Fruit fly (Drosophila melanogaster) whole organism, embryonic: ENCODE results near the gene BOD1.

Source experiments
- BEAF-32 ChIP-seq: fragments of 200-800 bp; sonication (Bioruptor generic); optimal IDR thresholded peaks from 3 replicates; lab custom pipeline; 2017; ENCODE audit warnings: missing biosample characterization, missing genetic modification characterization, mild to moderate bottlenecking, moderate library complexity, missing genetic modification reagents
- Blimp-1 ChIP-seq: fragments of 200-800 bp; sonication (Bioruptor generic); optimal IDR thresholded peaks from 3 replicates; lab custom pipeline; 2018; ENCODE audit warnings: missing biosample characterization, missing genetic modification characterization, mild to moderate bottlenecking, moderate library complexity, missing genetic modification reagents
- BtbVII ChIP-seq: fragments of 200-800 bp; sonication (Bioruptor generic); optimal IDR thresholded peaks from 3 replicates; lab custom pipeline; 2017; ENCODE audit warnings: missing biosample characterization, mild to moderate bottlenecking, missing genetic modification characterization
- CG10431 ChIP-seq: fragments of 200-800 bp; sonication (Bioruptor generic); optimal IDR thresholded peaks from 3 replicates; lab custom pipeline; 2018; ENCODE audit warnings: missing biosample characterization, mild to moderate bottlenecking, missing genetic modification characterization
- CG10959 ChIP-seq: fragments of 200-800 bp; sonication (Bioruptor generic); IDR thresholded peaks from 2 replicates; pipeline ENCODE4 v1.3.6; 2022; ENCODE audit warnings: missing biosample characterization, missing genetic modification characterization
- CG12104 ChIP-seq: fragments of 200-800 bp; sonication (Bioruptor generic); optimal IDR thresholded peaks from 3 replicates; lab custom pipeline; 2016; ENCODE audit warnings: missing biosample characterization, missing genetic modification characterization
- CG13424 ChIP-seq: fragments of 200-800 bp; sonication (Bioruptor generic); optimal IDR thresholded peaks from 2 replicates; lab custom pipeline; 2019; ENCODE audit warnings: missing biosample characterization, mild to moderate bottlenecking, missing genetic modification characterization, moderate library complexity
- CG13624 ChIP-seq: fragments of 200-800 bp; sonication (Bioruptor generic); optimal IDR thresholded peaks from 2 replicates; lab custom pipeline; 2016; ENCODE audit warnings: missing biosample characterization, missing genetic modification characterization
- CG14860 ChIP-seq: fragments of 200-800 bp; sonication (Bioruptor generic); IDR thresholded peaks from 3 replicates; pipeline ENCODE4 v1.3.6; 2022; ENCODE audit warnings: missing biosample characterization, missing genetic modification characterization; ENCODE audit not compliant: partially characterized antibody
- CG15601 ChIP-seq: fragments of 200-800 bp; sonication (Bioruptor generic); optimal IDR thresholded peaks from 3 replicates; lab custom pipeline; 2019; ENCODE audit warnings: missing biosample characterization, mild to moderate bottlenecking, missing genetic modification characterization, moderate library complexity
- CG17186 ChIP-seq: fragments of 200-800 bp; sonication (Bioruptor generic); optimal IDR thresholded peaks from 3 replicates; lab custom pipeline; 2017; ENCODE audit warnings: missing biosample characterization, missing genetic modification reagents, missing genetic modification characterization
- CG18619 ChIP-seq: fragments of 200-800 bp; sonication (Bioruptor generic); optimal IDR thresholded peaks from 3 replicates; lab custom pipeline; 2017; ENCODE audit warnings: missing biosample characterization, mild to moderate bottlenecking, missing genetic modification characterization
- CG2116 ChIP-seq: fragments of 200-800 bp; sonication (Bioruptor generic); optimal IDR thresholded peaks from 3 replicates; lab custom pipeline; 2018; ENCODE audit warnings: missing biosample characterization, mild to moderate bottlenecking, missing genetic modification characterization
- CG4730 ChIP-seq: fragments of 200-800 bp; sonication (Bioruptor generic); IDR thresholded peaks from 2 replicates; pipeline ENCODE4 v1.3.6; 2022; ENCODE audit warnings: missing biosample characterization, missing genetic modification characterization
- CG4854 ChIP-seq: fragments of 200-800 bp; sonication (Bioruptor generic); optimal IDR thresholded peaks from 2 replicates; lab custom pipeline; 2016; ENCODE audit warnings: missing biosample characterization, missing genetic modification characterization, inconsistent platforms
- CG7786 ChIP-seq: fragments of 200-800 bp; sonication (Bioruptor generic); optimal IDR thresholded peaks from 2 replicates; lab custom pipeline; 2016; ENCODE audit warnings: missing biosample characterization, missing genetic modification characterization
- CG7987 ChIP-seq: fragments of 200-800 bp; sonication (Bioruptor generic); optimal IDR thresholded peaks from 2 replicates; lab custom pipeline; 2018; ENCODE audit warnings: missing biosample characterization, mild to moderate bottlenecking, missing genetic modification characterization, moderate library complexity
- CG8765 ChIP-seq: fragments of 200-800 bp; sonication (Bioruptor generic); IDR thresholded peaks from 2 replicates; pipeline ENCODE4 v1.3.6; 2022; ENCODE audit warnings: missing biosample characterization, missing genetic modification characterization
- Dad ChIP-seq: fragments of 200-800 bp; sonication (Bioruptor generic); optimal IDR thresholded peaks from 3 replicates; lab custom pipeline; 2016; ENCODE audit warnings: missing biosample characterization, missing genetic modification characterization
- E2f2 ChIP-seq: fragments of 200-800 bp; sonication (Bioruptor generic); IDR thresholded peaks from 2 replicates; pipeline ENCODE4 v1.3.6; 2022; ENCODE audit warnings: missing biosample characterization, missing genetic modification characterization
- GATAe ChIP-seq: fragments of 200-800 bp; sonication (Bioruptor generic); conservative IDR thresholded peaks from 2 replicates; pipeline ENCODE4 v1.3.6; 2022; ENCODE audit warnings: missing biosample characterization, missing genetic modification characterization
- Hr78 ChIP-seq, 2 experiments: fragments of 200-800 bp in 1 of 2; fragments of >200 bp in 1 of 2; sonication (Bioruptor generic) in 1 of 2; optimal IDR thresholded peaks; 2 replicates each; lab custom pipeline; 2017 to 2019; ENCODE audit warnings: missing biosample characterization in 2 of 2, missing genetic modification characterization in 2 of 2, mild to moderate bottlenecking in 1 of 2, moderate library complexity in 1 of 2
- Ravus ChIP-seq: fragments of 200-800 bp; sonication (Bioruptor generic); IDR thresholded peaks from 2 replicates; pipeline ENCODE4 v1.3.6; 2022; ENCODE audit warnings: missing biosample characterization, missing genetic modification characterization
- Sry-δ ChIP-seq: fragments of 200-800 bp; sonication (Bioruptor generic); optimal IDR thresholded peaks from 2 replicates; lab custom pipeline; 2016; ENCODE audit warnings: missing biosample characterization, missing genetic modification characterization
- bbx ChIP-seq: fragments of 200-800 bp; sonication (Bioruptor generic); IDR thresholded peaks from 2 replicates; pipeline ENCODE4 v1.3.6; 2022; ENCODE audit warnings: missing biosample characterization, missing genetic modification characterization; ENCODE audit not compliant: partially characterized antibody
- caup ChIP-seq: fragments of 200-800 bp; sonication (Bioruptor generic); optimal IDR thresholded peaks from 3 replicates; lab custom pipeline; 2017; ENCODE audit warnings: missing biosample characterization, mild to moderate bottlenecking, missing genetic modification characterization, moderate library complexity; ENCODE audit not compliant: severe bottlenecking
- da ChIP-seq: fragments of 200-800 bp; sonication (Bioruptor generic); optimal IDR thresholded peaks from 2 replicates; lab custom pipeline; 2016; ENCODE audit warnings: missing biosample characterization, missing genetic modification characterization
- disco-r ChIP-seq: fragments of 200-800 bp; sonication (Bioruptor generic); optimal IDR thresholded peaks from 2 replicates; lab custom pipeline; 2016; ENCODE audit warnings: missing biosample characterization, missing genetic modification characterization
- dmrt11E ChIP-seq: fragments of 200-800 bp; sonication (Bioruptor generic); optimal IDR thresholded peaks from 3 replicates; lab custom pipeline; 2018; ENCODE audit warnings: missing biosample characterization, mild to moderate bottlenecking, missing genetic modification characterization, moderate library complexity
- exex ChIP-seq: fragments of 200-800 bp; sonication (Bioruptor generic); optimal IDR thresholded peaks from 4 replicates; lab custom pipeline; 2018; ENCODE audit warnings: missing biosample characterization, mild to moderate bottlenecking, missing genetic modification characterization, moderate library complexity
- ftz-f1 ChIP-seq: fragments of 200-800 bp; sonication (Bioruptor generic); optimal IDR thresholded peaks from 2 replicates; lab custom pipeline; 2016; ENCODE audit warnings: missing biosample characterization, missing genetic modification characterization
- gro ChIP-seq: fragments of 200-800 bp; sonication (Bioruptor generic); optimal IDR thresholded peaks from 2 replicates; lab custom pipeline; 2016; ENCODE audit warnings: missing biosample characterization, missing genetic modification characterization
- gsb ChIP-seq: fragments of 200-800 bp; sonication (Bioruptor generic); IDR thresholded peaks from 2 replicates; pipeline ENCODE4 v1.3.6; 2022; ENCODE audit warnings: missing biosample characterization, missing genetic modification characterization
- ind ChIP-seq: fragments of 200-800 bp; sonication (Bioruptor generic); optimal IDR thresholded peaks from 3 replicates; lab custom pipeline; 2016; ENCODE audit warnings: missing biosample characterization, missing genetic modification characterization
- insv ChIP-seq, 2 experiments: fragments of 200-800 bp; sonication (Bioruptor generic); optimal IDR thresholded peaks; 3 replicates each; lab custom pipeline; 2016 to 2018; ENCODE audit warnings: missing biosample characterization in 2 of 2, missing genetic modification characterization in 2 of 2
- lab ChIP-seq: fragments of 200-800 bp; sonication (Bioruptor generic); optimal IDR thresholded peaks from 3 replicates; lab custom pipeline; 2017; ENCODE audit warnings: missing biosample characterization, missing genetic modification characterization, mild to moderate bottlenecking, moderate library complexity, missing genetic modification reagents
- luna ChIP-seq: fragments of 200-800 bp; sonication (Bioruptor generic); optimal IDR thresholded peaks from 2 replicates; lab custom pipeline; 2016; ENCODE audit warnings: missing biosample characterization, missing genetic modification characterization
- nmo ChIP-seq: fragments of 200-800 bp; sonication (Bioruptor generic); optimal IDR thresholded peaks from 2 replicates; lab custom pipeline; 2018; ENCODE audit warnings: missing biosample characterization, mild to moderate bottlenecking, missing genetic modification characterization, moderate library complexity
- pita ChIP-seq: fragments of 200-800 bp; sonication (Bioruptor generic); optimal IDR thresholded peaks from 2 replicates; lab custom pipeline; 2017; ENCODE audit warnings: missing biosample characterization, mild to moderate bottlenecking, missing genetic modification characterization
- scrt ChIP-seq: fragments of 200-800 bp; sonication (Bioruptor generic); optimal IDR thresholded peaks from 2 replicates; lab custom pipeline; 2018; ENCODE audit warnings: missing biosample characterization, mild to moderate bottlenecking, missing genetic modification characterization, moderate library complexity
- sr ChIP-seq: fragments of 200-800 bp; sonication (Bioruptor generic); IDR thresholded peaks from 3 replicates; pipeline ENCODE4 v1.3.6; 2022; ENCODE audit warnings: missing biosample characterization, missing genetic modification characterization
- stc ChIP-seq: fragments of 200-800 bp; sonication (Bioruptor generic); IDR thresholded peaks from 2 replicates; pipeline ENCODE4 v1.3.6; 2022; ENCODE audit warnings: missing biosample characterization, missing genetic modification characterization
- stwl ChIP-seq: fragments of 200-800 bp; sonication (Bioruptor generic); optimal IDR thresholded peaks from 3 replicates; lab custom pipeline; 2018; ENCODE audit warnings: missing biosample characterization, mild to moderate bottlenecking, missing genetic modification characterization, moderate library complexity
- tna ChIP-seq: fragments of 200-800 bp; sonication (Bioruptor generic); IDR thresholded peaks from 2 replicates; pipeline ENCODE4 v1.3.6; 2022; ENCODE audit warnings: missing biosample characterization, missing genetic modification characterization; ENCODE audit not compliant: partially characterized antibody
- tup ChIP-seq: fragments of 200-800 bp; sonication (Bioruptor generic); optimal IDR thresholded peaks from 2 replicates; lab custom pipeline; 2016; ENCODE audit warnings: missing biosample characterization, mild to moderate bottlenecking, missing genetic modification characterization, moderate library complexity
- unpg ChIP-seq: fragments of 200-800 bp; sonication (Bioruptor generic); optimal IDR thresholded peaks from 3 replicates; lab custom pipeline; 2018; ENCODE audit warnings: missing biosample characterization, mild to moderate bottlenecking, missing genetic modification characterization, moderate library complexity
- wor ChIP-seq: fragments of 200-800 bp; sonication (Bioruptor generic); IDR thresholded peaks from 2 replicates; pipeline ENCODE4 v1.3.6; 2022; ENCODE audit warnings: missing biosample characterization, missing genetic modification characterization
- zen2 ChIP-seq: fragments of 200-800 bp; sonication (Bioruptor generic); IDR thresholded peaks from 3 replicates; pipeline ENCODE4 v1.3.6; 2022; ENCODE audit warnings: missing biosample characterization, missing genetic modification characterization; ENCODE audit not compliant: partially characterized antibody

BOD1 gene

DNA sequence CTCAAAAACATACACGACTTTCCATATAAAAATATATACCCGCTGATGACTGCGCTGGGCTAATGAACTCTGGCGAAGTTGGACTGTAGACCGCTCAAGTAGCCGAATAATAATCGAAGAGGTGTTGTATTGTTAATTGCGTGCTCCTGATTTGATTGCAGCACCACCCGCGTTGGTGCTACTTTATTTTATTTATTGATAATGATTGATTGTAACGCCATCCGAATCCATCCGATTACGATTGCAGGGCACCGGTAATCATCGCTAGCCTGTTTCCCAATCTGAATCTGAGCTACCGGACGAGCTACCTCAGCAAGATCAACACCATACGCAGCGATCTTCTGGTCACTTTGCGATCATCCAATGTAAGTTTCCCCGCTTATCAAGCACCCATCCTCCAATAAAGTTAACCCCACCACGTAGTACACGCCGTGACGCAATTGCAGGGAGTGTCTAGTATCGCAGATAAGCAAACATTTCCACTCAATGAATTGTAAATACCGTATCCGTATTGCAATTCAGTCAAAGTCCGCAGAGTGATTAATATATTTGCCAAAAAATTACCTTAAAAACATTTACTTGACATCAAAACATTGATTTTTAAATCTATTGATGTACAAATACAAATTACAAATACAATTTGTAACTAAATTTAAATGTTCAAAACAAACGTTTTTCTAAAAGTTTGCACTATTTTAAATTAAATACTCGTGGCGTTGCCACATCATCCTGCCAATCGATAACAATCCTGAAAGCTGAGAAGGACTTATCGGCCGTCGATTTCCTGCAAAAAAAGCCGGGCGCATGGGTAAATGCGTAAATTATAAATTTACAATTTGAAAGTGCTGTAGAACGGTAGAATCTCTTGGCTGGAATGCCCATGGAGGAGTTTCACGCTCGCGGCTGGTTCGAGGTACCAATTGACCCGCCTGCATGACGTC is 8.8 kb upstream of the BOD1 start (continued):
- no peak for TF ChIP-seq CG4854 (GFP tag; lab: Kevin White, UChicago)
- no peak for TF ChIP-seq scrt (GFP tag; lab: Kevin White, UChicago)
- no peak for TF ChIP-seq CG7786 (GFP tag; lab: Kevin White, UChicago)
- peak; percentile 34 for TF ChIP-seq BEAF-32 (GFP tag; lab: Kevin White, UChicago)
- no peak for TF ChIP-seq da (GFP tag; lab: Kevin White, UChicago)
- TF ChIP-seq CG13624 (GFP tag; lab: Kevin White, UChicago), result no peak
- TF ChIP-seq stc (GFP tag; lab: Robert Waterston, UW), result no peak
- TF ChIP-seq luna (GFP tag; lab: Kevin White, UChicago), result no peak
- TF ChIP-seq Blimp-1, result no peak
- peak; percentile 12 for TF ChIP-seq Sry-δ (GFP tag; lab: Kevin White, UChicago)
- no peak for TF ChIP-seq BtbVII
- no peak for TF ChIP-seq CG4730 (GFP tag; lab: Robert Waterston, UW)
- TF ChIP-seq Hr78 (GFP tag; optimal IDR thresholded peaks at IDR 0.05; lab: Kevin White, UChicago), result no peak
- TF ChIP-seq CG10431 (GFP tag; lab: Kevin White, UChicago), result no peak
- TF ChIP-seq gsb (GFP tag; lab: Robert Waterston, UW), result no peak
- TF ChIP-seq zen2 (GFP tag; lab: Robert Waterston, UW), result no peak
- TF ChIP-seq ind, result no peak
- TF ChIP-seq CG17186 (GFP tag; lab: Kevin White, UChicago), result no peak
- no peak for TF ChIP-seq disco-r (GFP tag; lab: Kevin White, UChicago)
- TF ChIP-seq nmo (GFP tag; lab: Kevin White, UChicago), result no peak
- TF ChIP-seq lab (GFP tag; lab: Kevin White, UChicago), result no peak
- TF ChIP-seq pita (GFP tag; lab: Kevin White, UChicago), result no peak
- TF ChIP-seq CG2116 (GFP tag; lab: Kevin White, UChicago), result peak; percentile 59
- no peak for TF ChIP-seq ftz-f1 (GFP tag; lab: Kevin White, UChicago)
- TF ChIP-seq CG14860, result no peak
- peak; percentile 53 for TF ChIP-seq E2f2 (GFP tag; lab: Robert Waterston, UW)
- TF ChIP-seq CG18619, result no peak
- peak; percentile 91 for TF ChIP-seq exex
- TF ChIP-seq wor (GFP tag; lab: Robert Waterston, UW), result no peak
- no peak for TF ChIP-seq Dad (GFP tag; lab: Kevin White, UChicago)
- no peak for TF ChIP-seq CG8765 (GFP tag; lab: Robert Waterston, UW)
- no peak for TF ChIP-seq dmrt11E (tag; lab: Kevin White, UChicago)
- TF ChIP-seq sr (GFP tag; lab: Robert Waterston, UW), result no peak
- no peak for TF ChIP-seq bbx (GFP tag; lab: Robert Waterston, UW)
- peak; percentile 21 for TF ChIP-seq CG7987
- peak; percentile 54 for TF ChIP-seq stwl (tag; lab: Kevin White, UChicago)
- no peak for TF ChIP-seq Ravus (GFP tag; lab: Robert Waterston, UW)
- TF ChIP-seq gro (GFP tag; lab: Kevin White, UChicago), result no peak
- TF ChIP-seq GATAe, result no peak
- TF ChIP-seq tup (GFP tag; lab: Kevin White, UChicago), result no peak
- TF ChIP-seq CG15601 (tag; lab: Kevin White, UChicago), result no peak
- no peak for TF ChIP-seq CG13424 (tag; lab: Kevin White, UChicago)
- TF ChIP-seq insv (GFP tag; optimal IDR thresholded peaks at IDR 0.05; lab: Kevin White, UChicago), result no peak
- TF ChIP-seq unpg, result no peak
- no peak for TF ChIP-seq tna (GFP tag; lab: Robert Waterston, UW)
- no peak for TF ChIP-seq CG12104 (GFP tag; lab: Kevin White, UChicago)
- TF ChIP-seq caup (GFP tag; lab: Kevin White, UChicago), result no peak
- no peak for TF ChIP-seq CG10959
